Worm (Caenorhabditis elegans): ENCODE results near the gene EGAP5.1.

EGAP5.1 gene

ce11 chrX:5165037-5165436, 2.2 kb downstream of the EGAP5.1 start, which contains the start of gene mans-3 (continued):
- TF ChIP-seq hlh-30 (tag; optimal IDR thresholded peaks at IDR 0.05; ENCODE audit: insufficient read depth) (peak; percentile 76), elt-2 (tag; optimal IDR thresholded peaks at IDR 0.05) (peak; percentile 72), fkh-10 (GFP tag; optimal IDR thresholded peaks at IDR 0.05) (no peak), sdc-2 (tag; optimal IDR thresholded peaks at IDR 0.05) (peak; percentile 76), T23F11.4 (GFP tag; optimal IDR thresholded peaks at IDR 0.05) (peak; percentile 44), sox-2 (GFP tag; IDR thresholded peaks at IDR 0.05) (no peak), syd-9 (tag; optimal IDR thresholded peaks at IDR 0.05) (peak; percentile 73), hlh-15 (tag; optimal IDR thresholded peaks at IDR 0.05) (peak; percentile 6), ceh-34 (tag; optimal IDR thresholded peaks at IDR 0.05) (peak; percentile 69), elt-4 (tag; optimal IDR thresholded peaks at IDR 0.05) (no peak), F13H6.1 (tag; optimal IDR thresholded peaks at IDR 0.05) (peak; percentile 53), pqm-1 (tag; optimal IDR thresholded peaks at IDR 0.05) (no peak), ceh-48 (tag; optimal IDR thresholded peaks at IDR 0.05) (peak; percentile 20), gmeb-2 (tag; optimal IDR thresholded peaks at IDR 0.05) (peak; percentile 56), unc-3 (GFP tag; conservative IDR thresholded peaks at IDR 0.05) (peak; percentile 60), unc-3 (tag; optimal IDR thresholded peaks at IDR 0.05) (peak; percentile 47), zip-5 (tag; optimal IDR thresholded peaks at IDR 0.05) (peak; percentile 28), dmd-4 (tag; optimal IDR thresholded peaks at IDR 0.05; ENCODE audit: borderline replicate concordance) (peak; percentile 51), ceh-45 (GFP tag; IDR thresholded peaks at IDR 0.05) (peak; percentile 28; the same call in 1 of the 2 replicates), ref-2 (tag; optimal IDR thresholded peaks at IDR 0.05) (peak; percentile 90), ceh-6 (GFP tag; optimal IDR thresholded peaks at IDR 0.05) (peak; percentile 29), ets-4 (tag; optimal IDR thresholded peaks at IDR 0.05) (peak; percentile 39), ceh-18 (tag; optimal IDR thresholded peaks at IDR 0.05) (peak; percentile 81), ttx-3 (tag; optimal IDR thresholded peaks at IDR 0.05) (peak; percentile 74), hlh-8 (tag; optimal IDR thresholded peaks at IDR 0.05) (peak; percentile 35), fkh-6 (tag; optimal IDR thresholded peaks at IDR 0.05) (peak; percentile 16)

- TF ChIP-seq hlh-30 (tag; optimal IDR thresholded peaks at IDR 0.05; ENCODE audit: insufficient read depth) (no peak), ceh-6 (GFP tag; optimal IDR thresholded peaks at IDR 0.05) (no peak), ceh-24 (tag; optimal IDR thresholded peaks at IDR 0.05) (no peak), mec-3 (tag; optimal IDR thresholded peaks at IDR 0.05; ENCODE audit: borderline replicate concordance) (no peak), rnt-1 (tag; optimal IDR thresholded peaks at IDR 0.05) (no peak), unc-3 (GFP tag; conservative IDR thresholded peaks at IDR 0.05) (no peak), unc-3 (tag; optimal IDR thresholded peaks at IDR 0.05) (no peak), K02D7.2 (tag; optimal IDR thresholded peaks at IDR 0.05) (no peak), hlh-8 (tag; optimal IDR thresholded peaks at IDR 0.05) (no peak), nfya-1 (tag; optimal IDR thresholded peaks at IDR 0.05) (no peak), sdc-2 (tag; optimal IDR thresholded peaks at IDR 0.05) (no peak), pqm-1 (tag; optimal IDR thresholded peaks at IDR 0.05) (no peak), ztf-16 (tag; optimal IDR thresholded peaks at IDR 0.05) (no peak), ceh-22 (tag; optimal IDR thresholded peaks at IDR 0.05) (no peak), pros-1 (tag; optimal IDR thresholded peaks at IDR 0.05) (no peak), pha-4 (tag; optimal IDR thresholded peaks at IDR 0.05) (no peak)
Measured at ce11 chrX:5168770-5169169, 5.9 kb downstream of the EGAP5.1 start.

ce11 chrX:5171085-5171484, 8.2 kb downstream of the EGAP5.1 start, which contains the start of gene T03G11.10:
Gene T03G11.10 (minus strand): TSS chrX:5171185.
- no peak for TF ChIP-seq ahr-1 (tag; optimal IDR thresholded peaks at IDR 0.05)
- TF ChIP-seq K02D7.2 (tag; optimal IDR thresholded peaks at IDR 0.05) = no peak
- TF ChIP-seq fax-1 (tag; optimal IDR thresholded peaks at IDR 0.05) = no peak
- TF ChIP-seq elt-4 (tag; optimal IDR thresholded peaks at IDR 0.05) = no peak
- no peak for TF ChIP-seq fkh-6 (tag; optimal IDR thresholded peaks at IDR 0.05)
- TF ChIP-seq ttx-3 (tag; optimal IDR thresholded peaks at IDR 0.05) = no peak
- no peak for TF ChIP-seq ceh-45 (GFP tag; IDR thresholded peaks at IDR 0.05)
- no peak for TF ChIP-seq nhr-11 (tag; optimal IDR thresholded peaks at IDR 0.05)
- TF ChIP-seq ref-2 (tag; optimal IDR thresholded peaks at IDR 0.05) = no peak
- no peak for TF ChIP-seq pros-1 (tag; optimal IDR thresholded peaks at IDR 0.05)
- no peak for TF ChIP-seq unc-42 (tag; optimal IDR thresholded peaks at IDR 0.05)
- no peak for TF ChIP-seq rnt-1 (tag; optimal IDR thresholded peaks at IDR 0.05)
- no peak for TF ChIP-seq lim-6 (tag; optimal IDR thresholded peaks at IDR 0.05)
- TF ChIP-seq Y22D7AL.16 (tag; optimal IDR thresholded peaks at IDR 0.05) = no peak
- TF ChIP-seq hlh-30 (tag; optimal IDR thresholded peaks at IDR 0.05; ENCODE audit: insufficient read depth) = no peak
- no peak for TF ChIP-seq dmd-4 (tag; optimal IDR thresholded peaks at IDR 0.05; ENCODE audit: borderline replicate concordance)
- TF ChIP-seq che-1 (tag; optimal IDR thresholded peaks at IDR 0.05) = no peak
